Fruit fly (Drosophila melanogaster): Measurements from ENCODE around the gene Ilp8.

Gene Ilp8

DNA sequence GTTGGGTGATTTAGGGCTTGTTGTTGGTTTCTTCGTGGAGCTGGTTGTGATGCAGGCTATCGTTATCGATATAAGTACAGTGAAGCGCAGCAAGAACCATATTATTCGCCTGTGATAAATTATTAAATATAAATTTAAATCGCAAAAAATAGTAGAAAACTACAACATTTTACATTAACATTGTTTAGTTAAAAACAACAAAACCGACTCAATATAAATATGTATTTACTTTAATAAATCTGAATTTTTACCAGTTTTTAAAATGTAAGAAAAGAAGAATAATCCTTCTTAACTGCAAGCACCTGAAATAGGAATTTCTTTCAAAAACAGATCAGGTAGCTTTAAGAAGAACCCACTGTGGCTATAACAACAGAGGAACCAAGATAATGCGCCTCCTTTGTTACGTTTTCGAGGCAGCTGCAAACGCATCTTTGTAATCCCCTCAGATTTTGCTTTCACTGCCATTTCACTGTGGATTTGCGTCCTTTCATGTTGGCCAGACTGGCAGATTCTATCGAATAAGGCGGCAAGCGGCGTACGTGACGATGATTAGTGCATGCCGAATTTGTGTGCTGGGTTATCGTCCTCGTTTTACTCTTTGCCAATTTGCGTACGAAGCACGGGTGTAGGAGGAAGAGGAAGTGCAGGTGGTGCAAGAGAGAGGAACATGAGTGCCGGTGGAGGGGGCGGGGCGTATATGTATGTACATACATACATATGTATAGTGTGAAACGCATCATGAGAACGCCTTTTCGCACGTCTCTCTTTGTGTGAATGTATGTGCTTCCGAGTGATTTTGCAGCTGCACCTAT, 21.2 kb downstream of the Ilp8 start (continued):
- TF ChIP-seq ab (GFP tag; optimal IDR thresholded peaks at IDR 0.05) (no peak), NFAT (GFP tag; IDR thresholded peaks at IDR 0.05) (no peak), br (optimal IDR thresholded peaks at IDR 0.05) (no peak), bab2 (GFP tag; optimal IDR thresholded peaks at IDR 0.05) (no peak), Sin3A (optimal IDR thresholded peaks at IDR 0.05) (no peak), fd102C (GFP tag; optimal IDR thresholded peaks at IDR 0.05) (no peak), bowl (GFP tag; IDR thresholded peaks at IDR 0.05) (no peak), nom (GFP tag; optimal IDR thresholded peaks at IDR 0.05) (no peak), CG9609 (GFP tag; optimal IDR thresholded peaks at IDR 0.05) (no peak), trh (GFP tag; optimal IDR thresholded peaks at IDR 0.05) (no peak), Aef1 (GFP tag; IDR thresholded peaks at IDR 0.05) (no peak), klu (GFP tag; IDR thresholded peaks at IDR 0.05) (no peak), HLH3B (GFP tag; IDR thresholded peaks at IDR 0.05) (no peak), unc-4 (GFP tag; IDR thresholded peaks at IDR 0.05; ENCODE audit: partially characterized antibody) (no peak), CG2202 (tag; optimal IDR thresholded peaks at IDR 0.05) (no peak), gsb-n (tag; optimal IDR thresholded peaks at IDR 0.05) (peak; percentile 15), lab (GFP tag; optimal IDR thresholded peaks at IDR 0.05) (no peak), ttk (GFP tag; IDR thresholded peaks at IDR 0.05) (no peak), ap (GFP tag; IDR thresholded peaks at IDR 0.05) (no peak), Six4 (GFP tag; optimal IDR thresholded peaks at IDR 0.05) (peak; percentile 3), Antp (GFP tag; optimal IDR thresholded peaks at IDR 0.05) (no peak), Bdp1 (GFP tag; optimal IDR thresholded peaks at IDR 0.05) (no peak), CG4404 (GFP tag; IDR thresholded peaks at IDR 0.05) (no peak), nmo (GFP tag; optimal IDR thresholded peaks at IDR 0.05) (no peak), CG17912 (GFP tag; optimal IDR thresholded peaks at IDR 0.05) (no peak), Jarid2 (GFP tag; optimal IDR thresholded peaks at IDR 0.05) (no peak), CG34422 (GFP tag; IDR thresholded peaks at IDR 0.05) (no peak), CG14860 (GFP tag; IDR thresholded peaks at IDR 0.05; ENCODE audit: partially characterized antibody) (no peak), Gsc (GFP tag; IDR thresholded peaks at IDR 0.05) (no peak), croc (GFP tag; conservative IDR thresholded peaks at IDR 0.05) (no peak), emc (GFP tag; optimal IDR thresholded peaks at IDR 0.05) (no peak), eyg (GFP tag; optimal IDR thresholded peaks at IDR 0.05) (no peak), yki (optimal IDR thresholded peaks at IDR 0.05) (no peak), prd (optimal IDR thresholded peaks at IDR 0.05) (no peak), prd (GFP tag; IDR thresholded peaks at IDR 0.05) (no peak), CG32767 (GFP tag; IDR thresholded peaks at IDR 0.05) (no peak), cg (GFP tag; optimal IDR thresholded peaks at IDR 0.05) (no peak), maf-S (GFP tag; optimal IDR thresholded peaks at IDR 0.05) (no peak), CG11398 (GFP tag; optimal IDR thresholded peaks at IDR 0.05) (no peak), tup (GFP tag; optimal IDR thresholded peaks at IDR 0.05) (no peak), slp2 (GFP tag; optimal IDR thresholded peaks at IDR 0.05) (no peak), dysf (GFP tag; IDR thresholded peaks at IDR 0.05) (no peak), D19B (GFP tag; optimal IDR thresholded peaks at IDR 0.05) (no peak), grau (tag; optimal IDR thresholded peaks at IDR 0.05) (peak; percentile 82), lov (optimal IDR thresholded peaks at IDR 0.05) (no peak), lov (GFP tag; IDR thresholded peaks at IDR 0.05) (no peak), Stat92E (GFP tag; optimal IDR thresholded peaks at IDR 0.05) (no peak), Dp (GFP tag; optimal IDR thresholded peaks at IDR 0.05) (no peak), CG17802 (tag; optimal IDR thresholded peaks at IDR 0.05) (no peak), CG11504 (tag; optimal IDR thresholded peaks at IDR 0.05) (peak; percentile 26), CG12744 (GFP tag; optimal IDR thresholded peaks at IDR 0.05) (no peak), CG7745 (tag; optimal IDR thresholded peaks at IDR 0.05) (no peak)
